Fruit fly (Drosophila melanogaster): Measurements from ENCODE around the gene Apc.

The Apc gene

DNA sequence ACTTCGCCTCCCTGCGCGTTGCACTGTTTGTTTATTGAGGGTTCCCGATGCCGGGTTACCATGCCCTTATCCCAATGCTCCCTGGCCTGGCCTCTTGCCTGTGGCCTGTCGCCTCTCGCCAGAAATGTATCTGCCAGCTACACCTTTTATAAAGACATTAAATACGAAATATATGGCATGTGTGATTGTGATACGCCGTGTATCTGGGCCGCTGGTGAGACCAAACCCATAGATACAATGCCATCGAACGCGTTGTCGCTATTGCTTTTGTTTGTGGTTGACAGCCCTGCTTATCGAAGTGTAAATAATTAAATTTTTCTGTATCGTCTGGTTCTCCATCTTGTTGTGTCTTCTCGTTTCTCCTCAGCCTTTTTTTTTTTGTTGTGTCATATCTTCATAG lies 16.0 kb upstream of the Apc start:
- no peak for TF ChIP-seq CG17801 (GFP tag; optimal IDR thresholded peaks at IDR 0.05; ENCODE audit: partially characterized antibody)

dm6 chr3R:28859058-28859526 lies 14.5 kb upstream of the Apc start, which contains the start of gene Inx3:
Inx3 (minus strand) TSS chr3R:28859497.
- peak; percentile 46 for TF ChIP-seq CG17801 (GFP tag; optimal IDR thresholded peaks at IDR 0.05; ENCODE audit: partially characterized antibody)

DNA sequence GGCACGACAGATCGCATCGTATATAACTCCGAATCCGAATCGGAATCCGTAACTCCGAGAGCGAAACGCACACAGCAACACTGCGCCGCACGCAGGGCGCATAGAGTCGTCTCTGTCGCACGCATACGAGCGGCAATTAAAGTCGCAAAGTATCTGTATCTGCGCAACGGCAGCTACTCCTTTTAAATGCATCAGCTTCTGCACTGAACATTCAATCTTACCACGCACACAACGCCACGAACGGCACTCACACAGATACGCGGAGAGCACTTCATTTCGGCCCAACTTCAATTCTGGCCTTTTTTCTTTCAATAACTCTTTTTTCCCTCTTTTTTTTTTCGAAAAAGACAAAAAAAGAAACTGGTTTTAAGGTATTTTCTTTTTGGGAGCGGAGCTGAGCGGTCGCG lies 13.7 kb upstream of the Apc start:
- no peak for TF ChIP-seq CG17801 (GFP tag; optimal IDR thresholded peaks at IDR 0.05; ENCODE audit: partially characterized antibody)

- no peak for TF ChIP-seq CG17801 (GFP tag; optimal IDR thresholded peaks at IDR 0.05; ENCODE audit: partially characterized antibody)
Measured at dm6 chr3R:28857287-28858024, 12.9 kb upstream of the Apc start.

DNA sequence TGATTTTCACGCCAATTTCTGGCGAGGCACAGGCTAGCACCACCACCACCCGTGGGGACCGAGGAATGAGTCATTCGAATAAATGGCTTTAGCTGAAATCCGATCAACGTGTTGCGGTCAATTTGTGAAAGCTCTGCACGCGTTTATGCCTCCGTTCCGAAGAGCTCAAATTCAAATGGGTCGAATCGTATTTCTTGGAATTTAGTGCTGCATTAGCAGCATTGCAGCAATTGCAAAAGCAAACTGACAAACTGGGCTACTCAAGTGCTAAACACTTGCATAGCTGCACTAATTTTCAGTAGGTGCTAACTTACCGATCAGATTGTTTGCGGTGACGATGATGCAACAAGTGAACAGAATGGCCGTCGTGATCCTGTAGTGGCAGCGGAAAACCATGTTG lies 12.3 kb upstream of the Apc start:
- TF ChIP-seq CG17801 (GFP tag; optimal IDR thresholded peaks at IDR 0.05; ENCODE audit: partially characterized antibody) = no peak

- no peak for TF ChIP-seq CG17801 (GFP tag; optimal IDR thresholded peaks at IDR 0.05; ENCODE audit: partially characterized antibody)
Measured at dm6 chr3R:28856140-28856539, 11.6 kb upstream of the Apc start.

dm6 chr3R:28851966-28852377 lies 7.4 kb upstream of the Apc start:
- no peak for TF ChIP-seq CG17801 (GFP tag; optimal IDR thresholded peaks at IDR 0.05; ENCODE audit: partially characterized antibody)

- no peak for TF ChIP-seq CG17801 (GFP tag; optimal IDR thresholded peaks at IDR 0.05; ENCODE audit: partially characterized antibody)
Measured at dm6 chr3R:28851530-28851929, 7.0 kb upstream of the Apc start.

- no peak for TF ChIP-seq CG17801 (GFP tag; optimal IDR thresholded peaks at IDR 0.05; ENCODE audit: partially characterized antibody)
Measured at dm6 chr3R:28850662-28851257, 6.2 kb upstream of the Apc start.

dm6 chr3R:28848693-28849470 lies 4.3 kb upstream of the Apc start:
- TF ChIP-seq CG17801 (GFP tag; optimal IDR thresholded peaks at IDR 0.05; ENCODE audit: partially characterized antibody) = peak; percentile 20

dm6 chr3R:28847547-28848316 lies 3.2 kb upstream of the Apc start:
- no peak for TF ChIP-seq CG17801 (GFP tag; optimal IDR thresholded peaks at IDR 0.05; ENCODE audit: partially characterized antibody)

DNA sequence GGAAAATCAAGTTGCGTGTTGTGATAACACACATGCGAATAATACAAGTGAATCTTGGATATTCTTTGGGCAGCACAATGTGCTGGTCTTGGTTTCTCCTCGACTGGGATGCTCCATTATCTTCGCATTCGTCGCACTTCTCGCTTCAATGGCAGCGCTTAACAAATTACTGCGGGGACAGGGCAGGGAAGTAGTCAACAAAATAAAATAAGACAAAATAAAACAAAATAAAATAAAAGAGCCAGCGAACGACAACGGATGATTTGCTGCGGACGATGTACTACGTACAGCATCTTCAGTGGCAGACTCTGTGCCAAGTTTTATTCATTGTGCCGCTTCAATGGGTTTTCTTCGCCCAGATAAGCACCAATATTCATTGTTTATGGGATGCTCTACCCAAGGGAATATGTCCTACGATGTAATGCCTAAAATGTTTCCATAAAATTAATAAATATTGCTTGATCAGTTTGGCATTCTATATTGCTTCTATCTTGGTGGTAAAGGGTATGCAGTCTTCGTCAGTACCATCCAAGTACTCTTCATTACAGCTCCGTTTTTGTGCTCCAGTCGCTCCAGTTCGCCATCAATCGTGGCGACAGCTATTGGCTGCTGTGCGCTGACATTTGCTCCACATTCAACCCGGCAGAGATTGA lies 2.5 kb upstream of the Apc start:
- TF ChIP-seq CG17801 (GFP tag; optimal IDR thresholded peaks at IDR 0.05; ENCODE audit: partially characterized antibody) = no peak

- no peak for TF ChIP-seq CG17801 (GFP tag; optimal IDR thresholded peaks at IDR 0.05; ENCODE audit: partially characterized antibody)
Measured at dm6 chr3R:28845981-28846380, 1.4 kb upstream of the Apc start.

DNA sequence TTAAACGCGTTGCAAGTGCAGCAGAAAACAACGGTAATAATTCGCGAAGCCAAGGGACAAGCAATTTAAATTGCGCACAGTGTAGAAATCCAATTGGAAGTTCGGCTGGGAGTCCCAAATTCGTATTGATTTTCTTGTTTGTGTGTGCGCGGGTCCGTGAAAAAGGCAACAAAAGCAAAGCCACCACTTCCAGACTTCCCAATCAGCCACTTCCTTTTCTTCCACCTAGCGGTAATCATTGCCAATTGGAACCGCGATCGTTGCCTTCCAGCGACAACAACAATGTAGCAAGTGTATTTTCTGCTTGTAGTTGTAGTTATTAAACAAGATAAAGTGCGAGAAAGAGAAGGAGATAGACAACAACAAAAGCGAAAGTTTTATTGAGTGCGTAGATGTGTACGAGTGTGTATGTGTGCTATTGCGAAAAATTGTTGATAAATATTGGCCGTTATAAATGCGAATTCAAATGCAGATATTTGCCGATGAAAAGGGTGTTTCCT lies 879 bp upstream of the Apc start:
- TF ChIP-seq CG17801 (GFP tag; optimal IDR thresholded peaks at IDR 0.05; ENCODE audit: partially characterized antibody) = no peak

Measured in ovary, adult (tissue).